Worm (Caenorhabditis elegans) whole organism, L4 larva: ENCODE measurements around the gene btb-7.

Experiments used
- nhr-111 ChIP-seq: fragments of 200-800 bp; sonication (Bioruptor generic); optimal IDR thresholded peaks from 2 replicates; lab custom pipeline; 2018; ENCODE audit warnings: mild to moderate bottlenecking, missing genetic modification characterization, missing compliant biosample characterization
- snpc-4 ChIP-seq: fragments of 150-350 bp; optimal IDR thresholded peaks from 2 replicates; lab custom pipeline; 2014; ENCODE audit warnings: missing biosample characterization, missing genetic modification characterization
- spr-3 ChIP-seq: fragments of 200-800 bp; sonication (Bioruptor generic); optimal IDR thresholded peaks from 2 replicates; lab custom pipeline; 2018; ENCODE audit warnings: mild to moderate bottlenecking, missing genetic modification characterization, missing compliant biosample characterization

- TF ChIP-seq snpc-4 (tag; lab: Kevin White, UChicago) (no peak), nhr-111 (GFP tag; lab: Kevin White, UChicago) (no peak), spr-3 (GFP tag; lab: Kevin White, UChicago) (no peak)
These were observed 9.7 kb upstream of the btb-7 start, which contains the start of gene fbxb-47 for ce11 chrII:1703363-1703762.
